Worm (Caenorhabditis elegans) whole organism, early embryonic: ENCODE data around the gene Y66D12A.24.

Source experiments
- B0310.2 ChIP-seq: sonication (generic microtip); optimal IDR thresholded peaks from 2 replicates; lab custom pipeline; 2016; ENCODE audit warnings: mild to moderate bottlenecking, missing genetic modification characterization, missing compliant biosample characterization
- F13C5.2 ChIP-seq: sonication (generic microtip); optimal IDR thresholded peaks from 2 replicates; lab custom pipeline; 2017; ENCODE audit warnings: mild to moderate bottlenecking, missing genetic modification characterization, inconsistent platforms, missing compliant biosample characterization
- aly-1 ChIP-seq: sonication (generic microtip); optimal IDR thresholded peaks from 2 replicates; lab custom pipeline; 2016; ENCODE audit warnings: missing genetic modification characterization, missing compliant biosample characterization
- ama-1 ChIP-seq: fragments of 150-350 bp; optimal IDR thresholded peaks from 2 replicates; lab custom pipeline; 2014
- ceh-13 ChIP-seq: fragments of 200-800 bp; sonication (Bioruptor generic); optimal IDR thresholded peaks from 2 replicates; lab custom pipeline; 2018; ENCODE audit warnings: mild to moderate bottlenecking, missing genetic modification characterization, missing compliant biosample characterization
- ceh-36 ChIP-seq: sonication (generic microtip); optimal IDR thresholded peaks from 2 replicates; lab custom pipeline; 2016; ENCODE audit warnings: missing genetic modification characterization, inconsistent platforms, missing compliant biosample characterization
- ets-7 ChIP-seq: sonication (generic microtip); optimal IDR thresholded peaks from 2 replicates; lab custom pipeline; 2016; ENCODE audit warnings: missing genotype, missing genetic modification characterization, missing compliant biosample characterization
- flt-1 ChIP-seq: fragments of 200-800 bp; sonication (Bioruptor generic); IDR thresholded peaks from 2 replicates; pipeline ENCODE4 v1.3.6; 2022; ENCODE audit warnings: missing genetic modification characterization, missing compliant biosample characterization
- hmbx-1 ChIP-seq: sonication (generic microtip); optimal IDR thresholded peaks from 2 replicates; lab custom pipeline; 2016; ENCODE audit warnings: mild to moderate bottlenecking, missing genetic modification characterization, missing compliant biosample characterization
- hmg-4 ChIP-seq: fragments of 200-800 bp; sonication (Bioruptor generic); optimal IDR thresholded peaks from 2 replicates; lab custom pipeline; 2018; ENCODE audit warnings: mild to moderate bottlenecking, missing genetic modification characterization, missing compliant biosample characterization
- hnd-1 ChIP-seq: sonication (generic microtip); optimal IDR thresholded peaks from 2 replicates; lab custom pipeline; 2016; ENCODE audit warnings: missing genetic modification characterization, missing compliant biosample characterization
- pes-1 ChIP-seq: fragments of 200-800 bp; sonication (Bioruptor generic); IDR thresholded peaks from 2 replicates; pipeline ENCODE4 v1.3.6; 2022; ENCODE audit warnings: missing genetic modification reagents, missing genetic modification characterization, missing compliant biosample characterization
- scrt-1 ChIP-seq: fragments of 200-800 bp; sonication (Bioruptor generic); IDR thresholded peaks from 2 replicates; pipeline ENCODE4 v1.3.6; 2022; ENCODE audit warnings: missing genetic modification characterization, missing compliant biosample characterization
- sea-1 ChIP-seq: fragments of 200-800 bp; sonication (Bioruptor generic); conservative IDR thresholded peaks from 2 replicates; pipeline ENCODE4 v1.3.6; 2022; ENCODE audit warnings: missing genetic modification characterization, missing compliant biosample characterization
- tbx-11 ChIP-seq: fragments of 200-800 bp; sonication (Bioruptor generic); IDR thresholded peaks from 2 replicates; pipeline ENCODE4 v1.3.6; 2022; ENCODE audit warnings: missing genetic modification characterization, missing compliant biosample characterization
- tbx-37 ChIP-seq: fragments of 200-800 bp; sonication (Bioruptor generic); conservative IDR thresholded peaks from 2 replicates; pipeline ENCODE4 v1.3.6; 2022; ENCODE audit warnings: missing genetic modification reagents, missing genetic modification characterization, missing compliant biosample characterization
- tra-4 ChIP-seq: sonication (generic microtip); optimal IDR thresholded peaks from 2 replicates; lab custom pipeline; 2017; ENCODE audit warnings: missing genetic modification characterization, missing compliant biosample characterization

Gene Y66D12A.24

DNA sequence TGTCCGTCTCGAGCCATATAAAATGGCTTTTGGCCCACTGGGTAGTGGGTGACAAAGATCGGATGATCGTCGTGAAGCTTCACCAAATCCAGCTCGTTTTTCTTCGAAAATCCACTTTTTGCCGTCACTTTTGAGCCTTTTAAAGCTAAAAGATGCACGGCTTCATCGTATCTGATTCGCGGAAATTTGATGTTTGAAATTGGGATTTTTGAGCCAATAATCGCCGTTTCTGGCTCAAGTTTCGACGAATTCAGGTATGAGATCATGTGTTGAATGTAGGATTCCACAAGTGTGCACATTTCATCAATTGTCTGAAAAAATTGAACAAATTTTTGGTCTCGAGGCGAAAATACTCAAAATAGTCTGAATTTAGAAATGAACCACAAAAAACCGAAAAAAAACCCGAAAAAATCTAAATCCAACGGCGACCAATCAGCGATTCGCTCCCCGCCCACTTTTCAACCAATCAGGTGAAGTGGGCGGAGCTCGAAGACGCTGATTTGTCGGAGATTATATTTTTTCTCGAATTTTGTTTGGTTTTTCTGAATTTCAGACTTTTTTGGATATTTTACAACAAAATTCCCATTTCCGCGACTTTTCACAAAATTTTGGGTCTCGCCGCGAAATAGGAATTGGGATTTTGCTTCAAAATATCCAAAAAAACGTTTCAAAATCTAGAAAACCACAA, 7.9 kb upstream of the Y66D12A.24 start:
- TF ChIP-seq tra-4 (tag; lab: Kevin White, UChicago): no peak
- no peak for TF ChIP-seq flt-1
- no peak for TF ChIP-seq tbx-11

DNA sequence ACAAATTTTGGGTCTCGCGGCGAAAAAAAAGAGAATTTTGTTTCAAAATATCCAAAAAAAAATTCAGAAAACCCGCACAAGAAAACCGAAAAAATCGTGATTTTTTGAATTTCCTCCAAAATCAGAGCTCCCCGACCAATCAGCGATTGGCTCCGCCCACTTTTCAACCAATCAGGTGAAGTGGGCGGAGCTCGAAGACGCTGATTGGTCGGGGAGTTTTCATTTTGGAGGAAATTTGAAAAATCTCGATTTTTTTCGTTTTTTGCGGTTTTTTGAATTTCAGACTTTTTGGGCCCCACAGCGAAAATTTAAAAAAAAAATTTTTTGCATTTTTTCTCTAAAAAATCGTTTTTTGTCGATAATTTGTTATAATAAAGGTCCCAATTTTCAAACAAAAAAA, 7.1 kb upstream of the Y66D12A.24 start:
- TF ChIP-seq ets-7 (tag; lab: Kevin White, UChicago) (no peak), B0310.2 (tag; lab: Kevin White, UChicago) (no peak), flt-1 (no peak), F13C5.2 (tag; lab: Kevin White, UChicago) (no peak)

DNA sequence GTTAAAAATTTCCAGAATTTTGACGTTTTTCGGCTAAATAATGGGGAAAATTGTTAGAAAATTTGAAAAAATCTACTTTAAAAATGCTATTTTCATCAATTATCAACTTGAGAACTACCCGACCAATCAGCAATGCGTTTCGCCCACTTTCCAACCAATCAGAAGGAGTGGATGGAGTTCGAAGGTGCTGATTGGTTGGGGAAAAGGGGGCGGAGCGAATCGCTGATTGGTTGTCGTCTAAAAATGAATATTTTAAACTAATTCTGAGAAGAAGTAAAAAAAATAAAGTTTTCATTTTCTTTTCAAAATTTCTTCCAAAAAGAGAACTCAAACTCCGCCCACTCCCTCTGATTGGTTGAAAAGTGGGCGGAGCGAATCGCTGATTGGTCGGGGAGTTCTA, 6.4 kb upstream of the Y66D12A.24 start:
- TF ChIP-seq pes-1 (GFP tag; lab: Robert Waterston, UW) (no peak), ceh-13 (GFP tag; lab: Kevin White, UChicago) (no peak), ets-7 (tag; lab: Kevin White, UChicago) (no peak), aly-1 (tag; lab: Kevin White, UChicago) (no peak), ama-1 (lab: Kevin White, UChicago) (no peak), tra-4 (tag; lab: Kevin White, UChicago) (no peak), hmbx-1 (tag; lab: Kevin White, UChicago) (no peak), B0310.2 (tag; lab: Kevin White, UChicago) (no peak), flt-1 (no peak), hmg-4 (no peak), F13C5.2 (tag; lab: Kevin White, UChicago) (no peak), scrt-1 (GFP tag; lab: Robert Waterston, UW) (no peak), sea-1 (GFP tag; lab: Robert Waterston, UW) (no peak), ceh-36 (tag; lab: Kevin White, UChicago) (no peak)

DNA sequence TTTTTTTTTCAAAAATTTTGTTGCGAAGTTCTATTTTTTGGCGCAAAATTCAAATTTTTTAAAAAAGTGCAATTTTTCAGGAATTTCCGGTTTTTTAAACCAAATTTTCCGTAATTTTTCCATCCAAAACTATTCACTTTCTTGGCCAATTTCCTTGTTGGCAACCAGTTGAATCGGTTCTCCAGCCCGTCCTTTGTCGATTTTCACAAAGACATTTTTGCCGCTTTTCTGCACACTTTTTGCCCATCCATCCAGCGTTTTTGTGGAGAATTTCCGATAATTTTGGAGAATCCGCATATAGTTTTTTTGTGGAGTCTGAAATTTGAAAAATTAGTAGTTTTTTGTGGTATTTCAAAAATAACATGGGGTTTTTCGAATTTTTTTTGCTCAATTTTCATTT, 4.2 kb upstream of the Y66D12A.24 start:
- no peak for TF ChIP-seq B0310.2 (tag; lab: Kevin White, UChicago)
- TF ChIP-seq ama-1 (lab: Kevin White, UChicago): no peak
- TF ChIP-seq pes-1 (GFP tag; lab: Robert Waterston, UW): no peak
- no peak for TF ChIP-seq ceh-13 (GFP tag; lab: Kevin White, UChicago)
- no peak for TF ChIP-seq sea-1 (GFP tag; lab: Robert Waterston, UW)
- TF ChIP-seq hmbx-1 (tag; lab: Kevin White, UChicago): no peak
- TF ChIP-seq tra-4 (tag; lab: Kevin White, UChicago): no peak
- TF ChIP-seq F13C5.2 (tag; lab: Kevin White, UChicago): no peak
- no peak for TF ChIP-seq tbx-11
- TF ChIP-seq hnd-1 (tag; lab: Kevin White, UChicago): no peak
- no peak for TF ChIP-seq tbx-37 (GFP tag; lab: Robert Waterston, UW)
- no peak for TF ChIP-seq scrt-1 (GFP tag; lab: Robert Waterston, UW)
- no peak for TF ChIP-seq hmg-4
- no peak for TF ChIP-seq ceh-36 (tag; lab: Kevin White, UChicago)
- no peak for TF ChIP-seq ets-7 (tag; lab: Kevin White, UChicago)

- TF ChIP-seq hmbx-1 (tag; lab: Kevin White, UChicago) (no peak), ceh-13 (GFP tag; lab: Kevin White, UChicago) (no peak), hnd-1 (tag; lab: Kevin White, UChicago) (no peak), ama-1 (lab: Kevin White, UChicago) (no peak), tbx-37 (GFP tag; lab: Robert Waterston, UW) (no peak), B0310.2 (tag; lab: Kevin White, UChicago) (no peak), hmg-4 (no peak), aly-1 (tag; lab: Kevin White, UChicago) (no peak), scrt-1 (GFP tag; lab: Robert Waterston, UW) (no peak), ets-7 (tag; lab: Kevin White, UChicago) (no peak), tra-4 (tag; lab: Kevin White, UChicago) (no peak), tbx-11 (no peak), ceh-36 (tag; lab: Kevin White, UChicago) (no peak)
Measured at ce11 chrIII:11500647-11501046, 4.0 kb downstream of the Y66D12A.24 start, which contains the start of gene nars-2. nars-2 (minus strand) TSS chrIII:11500747.

ce11 chrIII:11502753-11503152, 6.1 kb downstream of the Y66D12A.24 start, which contains the start of gene tin-10:
tin-10 (minus strand) TSS chrIII:11502853.
- TF ChIP-seq ama-1 (lab: Kevin White, UChicago) (no peak), tbx-37 (GFP tag; lab: Robert Waterston, UW) (no peak), F13C5.2 (tag; lab: Kevin White, UChicago) (no peak), tbx-11 (no peak), hmbx-1 (tag; lab: Kevin White, UChicago) (no peak), sea-1 (GFP tag; lab: Robert Waterston, UW) (no peak), ets-7 (tag; lab: Kevin White, UChicago) (no peak), B0310.2 (tag; lab: Kevin White, UChicago) (no peak), ceh-36 (tag; lab: Kevin White, UChicago) (no peak), tra-4 (tag; lab: Kevin White, UChicago) (no peak), aly-1 (tag; lab: Kevin White, UChicago) (no peak), flt-1 (no peak), ceh-13 (GFP tag; lab: Kevin White, UChicago) (no peak), hmg-4 (no peak), hnd-1 (tag; lab: Kevin White, UChicago) (no peak)

DNA sequence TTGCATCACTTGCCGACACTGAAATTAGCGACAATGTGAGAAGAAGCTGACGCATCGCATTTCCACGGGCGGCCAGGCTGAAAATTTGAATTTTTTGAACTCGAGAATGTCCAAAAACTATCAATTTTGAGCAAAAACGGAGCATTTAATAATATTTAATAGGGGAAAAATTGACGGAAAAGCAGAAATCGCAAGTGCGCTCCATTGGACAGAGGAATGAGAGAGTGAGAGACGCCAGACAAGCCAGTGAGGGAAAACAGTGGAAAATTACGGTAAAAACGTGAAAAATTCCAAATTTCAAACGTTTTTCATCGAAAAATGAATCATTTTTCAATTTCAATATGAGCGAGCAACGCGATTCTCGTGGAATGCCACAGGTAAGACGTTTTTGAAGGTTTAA, 8.5 kb downstream of the Y66D12A.24 start, which contains the start of the genes Y66D12A.21 and spe-6:
Y66D12A.21 (minus strand) TSS at position 90 of the 400 bp plus-strand sequence.
spe-6 (plus strand) TSS at position 276 of the 400 bp plus-strand sequence.
- TF ChIP-seq tra-4 (tag; lab: Kevin White, UChicago) (no peak), B0310.2 (tag; lab: Kevin White, UChicago) (no peak), flt-1 (no peak), tbx-11 (no peak), hnd-1 (tag; lab: Kevin White, UChicago) (no peak), hmg-4 (no peak), hmbx-1 (tag; lab: Kevin White, UChicago) (no peak), tbx-37 (GFP tag; lab: Robert Waterston, UW) (no peak), sea-1 (GFP tag; lab: Robert Waterston, UW) (no peak), ceh-13 (GFP tag; lab: Kevin White, UChicago) (no peak), ceh-36 (tag; lab: Kevin White, UChicago) (no peak), aly-1 (tag; lab: Kevin White, UChicago) (no peak), ets-7 (tag; lab: Kevin White, UChicago) (no peak), ama-1 (lab: Kevin White, UChicago) (no peak), scrt-1 (GFP tag; lab: Robert Waterston, UW) (no peak), pes-1 (GFP tag; lab: Robert Waterston, UW) (no peak), F13C5.2 (tag; lab: Kevin White, UChicago) (no peak)
